Worm (Caenorhabditis elegans) whole organism, L4 larva: ENCODE results near the gene abts-2.
A peak's percentile ranks its signal among the peaks of the same experiment; 100 is the strongest.

Experiments used
- F10B5.3 ChIP-seq: sonication (generic microtip); optimal IDR thresholded peaks from 2 replicates; lab custom pipeline; 2016; ENCODE audit warnings: mild to moderate bottlenecking, missing genetic modification characterization, missing compliant biosample characterization
- ZK337.2 ChIP-seq: fragments of 200-800 bp; sonication (Bioruptor generic); IDR thresholded peaks from 2 replicates; pipeline ENCODE4 v1.3.6; 2022; ENCODE audit warnings: missing genetic modification reagents, missing genetic modification characterization, missing compliant biosample characterization
- aha-1 ChIP-seq: fragments of 150-350 bp; peaks from one replicate; lab custom pipeline; 2014; ENCODE audit warnings: missing biosample characterization, missing genetic modification characterization
- aly-2 ChIP-seq: sonication (generic microtip); optimal IDR thresholded peaks from 2 replicates; lab custom pipeline; 2018; ENCODE audit warnings: missing biosample characterization, missing genetic modification characterization
- ceh-28 ChIP-seq: fragments of 150-350 bp; optimal IDR thresholded peaks from 2 replicates; lab custom pipeline; 2014; ENCODE audit warnings: missing biosample characterization, missing genetic modification reagents, missing genetic modification characterization
- ces-1 ChIP-seq: fragments of 150-350 bp; sonication (generic microtip); optimal IDR thresholded peaks from 4 replicates; lab custom pipeline; 2014; ENCODE audit warnings: missing biosample characterization, missing genetic modification reagents, missing genetic modification characterization
- ctbp-1 ChIP-seq: fragments of 200-800 bp; sonication (Bioruptor generic); IDR thresholded peaks from 2 replicates; pipeline ENCODE4 v1.3.6; 2022; ENCODE audit warnings: missing genetic modification reagents, missing genetic modification characterization, missing compliant biosample characterization
- daf-12 ChIP-seq: fragments of 150-350 bp; optimal IDR thresholded peaks from 2 replicates; lab custom pipeline; 2014; ENCODE audit warnings: missing biosample characterization, missing genetic modification reagents, missing genetic modification characterization
- fkh-10 ChIP-seq: fragments of 150-350 bp; optimal IDR thresholded peaks from 2 replicates; lab custom pipeline; 2014; ENCODE audit warnings: missing biosample characterization, missing genetic modification reagents, missing genetic modification characterization
- gei-8 ChIP-seq: fragments of 200-800 bp; sonication (Bioruptor generic); optimal IDR thresholded peaks from 2 replicates; lab custom pipeline; 2018; ENCODE audit warnings: mild to moderate bottlenecking, missing genetic modification characterization, missing compliant biosample characterization
- hlh-11 ChIP-seq: fragments of 200-800 bp; sonication (Bioruptor generic); optimal IDR thresholded peaks from 2 replicates; lab custom pipeline; 2018; ENCODE audit warnings: mild to moderate bottlenecking, missing genetic modification characterization, missing compliant biosample characterization
- hlh-30 ChIP-seq: sonication (generic microtip); optimal IDR thresholded peaks from 2 replicates; lab custom pipeline; 2017; ENCODE audit warnings: antibody characterized with exemption, mild to moderate bottlenecking, missing genetic modification characterization, missing compliant biosample characterization; ENCODE audit not compliant: insufficient read depth
- hmg-1.1 ChIP-seq: fragments of 200-800 bp; sonication (Bioruptor generic); IDR thresholded peaks from 2 replicates; pipeline ENCODE4 v1.3.6; 2022; ENCODE audit warnings: missing genetic modification reagents, missing genetic modification characterization, missing compliant biosample characterization
- madf-5 ChIP-seq, 2 experiments: fragments of 200-800 bp; sonication (Bioruptor generic); IDR thresholded peaks; 2 replicates each; pipeline ENCODE4 v1.3.6; 2022; ENCODE audit warnings: missing compliant biosample characterization in 2 of 2, missing genetic modification characterization in 2 of 2
- nhr-11 ChIP-seq: fragments of 150-350 bp; optimal IDR thresholded peaks from 2 replicates; lab custom pipeline; 2014; ENCODE audit warnings: missing biosample characterization, missing genetic modification characterization
- nhr-25 ChIP-seq: sonication (generic microtip); optimal IDR thresholded peaks from 2 replicates; lab custom pipeline; 2017; ENCODE audit warnings: missing genetic modification characterization, mild to moderate bottlenecking, missing compliant biosample characterization, antibody characterized with exemption, moderate library complexity, borderline replicate concordance; ENCODE audit not compliant: insufficient read depth
- nhr-41 ChIP-seq: fragments of 200-800 bp; sonication (Bioruptor generic); IDR thresholded peaks from 2 replicates; pipeline ENCODE4 v1.3.6; 2022; ENCODE audit warnings: missing genetic modification reagents, missing genetic modification characterization, missing compliant biosample characterization
- nhr-6 ChIP-seq: fragments of 150-350 bp; optimal IDR thresholded peaks from 2 replicates; lab custom pipeline; 2014; ENCODE audit warnings: missing biosample characterization, missing genetic modification characterization
- saeg-2 ChIP-seq: fragments of 200-800 bp; sonication (Bioruptor generic); IDR thresholded peaks from 2 replicates; pipeline ENCODE4 v1.3.6; 2022; ENCODE audit warnings: missing genetic modification reagents, missing genetic modification characterization, missing compliant biosample characterization
- set-16 ChIP-seq: fragments of 200-800 bp; sonication (Bioruptor generic); IDR thresholded peaks from 2 replicates; pipeline ENCODE4 v1.3.6; 2022; ENCODE audit warnings: missing genetic modification reagents, missing genetic modification characterization, missing compliant biosample characterization
- snpc-1.2 ChIP-seq: fragments of 200-800 bp; sonication (Bioruptor generic); IDR thresholded peaks from 2 replicates; pipeline ENCODE4 v1.3.6; 2022; ENCODE audit warnings: missing genetic modification reagents, missing genetic modification characterization, missing compliant biosample characterization
- tag-97 ChIP-seq: fragments of 200-800 bp; sonication (Bioruptor generic); IDR thresholded peaks from 2 replicates; pipeline ENCODE4 v1.3.6; 2022; ENCODE audit warnings: missing genetic modification characterization, missing compliant biosample characterization
- unc-62 ChIP-seq, 3 experiments: fragments of 150-350 bp in 1 of 3; sonication (generic microtip); optimal IDR thresholded peaks in 2 of 3; peaks in 1 of 3; 1 replicate in 1 of 3; 2 replicates in 2 of 3; lab custom pipeline; 2014 to 2017; ENCODE audit warnings: missing biosample characterization in 3 of 3, missing genetic modification characterization in 3 of 3, missing genetic modification reagents in 3 of 3, missing genotype in 1 of 3
- zip-11 ChIP-seq: fragments of 200-800 bp; sonication (Bioruptor generic); IDR thresholded peaks from 2 replicates; pipeline ENCODE4 v1.3.6; 2022; ENCODE audit warnings: missing genetic modification characterization, missing compliant biosample characterization
- zip-2 ChIP-seq: fragments of 150-350 bp; optimal IDR thresholded peaks from 2 replicates; lab custom pipeline; 2014; ENCODE audit warnings: missing biosample characterization, missing genetic modification characterization

abts-2 gene

ce11 chrX:11569744-11570359 lies 15.6 kb upstream of the abts-2 start:
- TF ChIP-seq snpc-1.2 (GFP tag; lab: Robert Waterston, UW) (no peak), ces-1 (peak; percentile 23), aha-1 (tag; lab: Kevin White, UChicago) (peak; percentile 50), unc-62 (GFP tag; optimal IDR thresholded peaks at IDR 0.05 in 1 of 2; lab: Kevin White, UChicago) (peak in 1 of 2 experiments; percentile 6), unc-62 (tag; optimal IDR thresholded peaks at IDR 0.05; lab: Kevin White, UChicago) (no peak), fkh-10 (GFP tag; lab: Kevin White, UChicago) (peak; percentile 78), ceh-28 (no peak)

- 0 out of 2 replicates have a peak, but pooled peaks have one; percentile 49 for TF ChIP-seq ctbp-1
- 0 out of 2 replicates have a peak, but pooled peaks have one; percentile 16 for TF ChIP-seq hmg-1.1 (GFP tag; lab: Robert Waterston, UW)
- TF ChIP-seq hlh-30 (tag; lab: Kevin White, UChicago) = peak; percentile 47
- TF ChIP-seq aha-1 (tag; lab: Kevin White, UChicago) = no peak
Measured at ce11 chrX:11571714-11572113, 13.8 kb upstream of the abts-2 start.

- TF ChIP-seq zip-11 (GFP tag; lab: Robert Waterston, UW) = no peak
- TF ChIP-seq unc-62 (GFP tag; optimal IDR thresholded peaks at IDR 0.05 in 1 of 2; lab: Kevin White, UChicago) = peak in 1 of 2 experiments; percentile 49
- TF ChIP-seq unc-62 (tag; optimal IDR thresholded peaks at IDR 0.05; lab: Kevin White, UChicago) = no peak
Measured at ce11 chrX:11572205-11572604, 13.3 kb upstream of the abts-2 start, which contains the start of gene frm-3. Gene frm-3, plus strand, starts transcription at chrX:11572505.

- peak in 1 of 2 experiments; percentile 98 for TF ChIP-seq unc-62 (GFP tag; optimal IDR thresholded peaks at IDR 0.05 in 1 of 2; lab: Kevin White, UChicago)
- no peak for TF ChIP-seq unc-62 (tag; optimal IDR thresholded peaks at IDR 0.05; lab: Kevin White, UChicago)
- TF ChIP-seq aha-1 (tag; lab: Kevin White, UChicago) = peak; percentile 82
- no peak for TF ChIP-seq hlh-11 (tag; lab: Kevin White, UChicago)
- TF ChIP-seq zip-11 (GFP tag; lab: Robert Waterston, UW) = no peak
Measured at ce11 chrX:11574167-11574566, 11.3 kb upstream of the abts-2 start.

ce11 chrX:11576429-11577088 lies 8.9 kb upstream of the abts-2 start:
- no peak for TF ChIP-seq madf-5 (GFP tag; IDR thresholded peaks at IDR 0.05; lab: Robert Waterston, UW)
- TF ChIP-seq nhr-11 = no peak
- no peak for TF ChIP-seq ZK337.2
- peak; percentile 76; the same call in 1 of the 2 replicates for TF ChIP-seq tag-97 (GFP tag; lab: Robert Waterston, UW)
- peak in 1 of 2 experiments; percentile 98 for TF ChIP-seq unc-62 (GFP tag; optimal IDR thresholded peaks at IDR 0.05 in 1 of 2; lab: Kevin White, UChicago)
- TF ChIP-seq unc-62 (tag; optimal IDR thresholded peaks at IDR 0.05; lab: Kevin White, UChicago) = no peak
- TF ChIP-seq saeg-2 (GFP tag; lab: Robert Waterston, UW) = no peak
- TF ChIP-seq nhr-25 (tag; lab: Kevin White, UChicago) = no peak
- TF ChIP-seq hlh-11 (tag; lab: Kevin White, UChicago) = peak; percentile 37
- TF ChIP-seq gei-8 (GFP tag; lab: Kevin White, UChicago) = no peak
- peak; percentile 76 for TF ChIP-seq set-16 (GFP tag; lab: Robert Waterston, UW)
- no peak for TF ChIP-seq nhr-6 (tag; lab: Kevin White, UChicago)
- no peak for TF ChIP-seq daf-12 (tag; lab: Kevin White, UChicago)
- peak; percentile 91 for TF ChIP-seq aha-1 (tag; lab: Kevin White, UChicago)
- TF ChIP-seq F10B5.3 (tag; lab: Kevin White, UChicago) = no peak
- TF ChIP-seq hmg-1.1 (GFP tag; lab: Robert Waterston, UW) = 0 out of 2 replicates have a peak, but pooled peaks have one; percentile 38

ce11 chrX:11585894-11586293 lies 419 bp downstream of the abts-2 start:
- TF ChIP-seq zip-2 = no peak
- TF ChIP-seq unc-62 (GFP tag; optimal IDR thresholded peaks at IDR 0.05 in 1 of 2; lab: Kevin White, UChicago) = peak in 1 of 2 experiments; percentile 65
- TF ChIP-seq unc-62 (tag; optimal IDR thresholded peaks at IDR 0.05; lab: Kevin White, UChicago) = no peak
- TF ChIP-seq nhr-41 (GFP tag; lab: Robert Waterston, UW) = no peak
- TF ChIP-seq aly-2 (tag; lab: Kevin White, UChicago) = no peak
